Worm (Caenorhabditis elegans): ENCODE results near the gene clec-135.

DNA sequence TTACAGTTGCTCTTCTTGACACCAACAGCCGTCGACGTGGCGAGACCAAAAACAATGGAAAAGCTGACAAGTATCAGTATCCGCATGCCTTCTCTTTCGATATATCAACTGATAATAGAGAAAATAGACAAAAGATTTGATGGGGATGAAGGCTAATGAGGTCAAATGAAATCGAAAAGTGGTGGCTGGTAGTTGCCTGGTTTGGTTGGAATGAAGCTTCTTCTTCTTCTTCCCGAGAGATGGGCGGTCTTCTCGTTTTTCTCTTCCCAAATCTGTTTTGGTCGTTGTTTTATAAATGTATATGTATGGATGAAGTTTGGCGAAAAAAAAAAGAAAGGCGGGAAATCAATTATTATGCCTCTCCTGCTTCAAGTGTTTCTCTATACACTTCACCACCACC is 23.2 kb upstream of the clec-135 start, which contains the start of gene C01F1.5:
- TF ChIP-seq fax-1 (tag; optimal IDR thresholded peaks at IDR 0.05) (no peak), hlh-30 (tag; optimal IDR thresholded peaks at IDR 0.05; ENCODE audit: insufficient read depth) (no peak), rnt-1 (tag; optimal IDR thresholded peaks at IDR 0.05) (no peak), tbx-2 (tag; optimal IDR thresholded peaks at IDR 0.05) (no peak), mec-3 (tag; optimal IDR thresholded peaks at IDR 0.05; ENCODE audit: borderline replicate concordance) (no peak), ceh-6 (GFP tag; optimal IDR thresholded peaks at IDR 0.05) (no peak)
